Fruit fly (Drosophila melanogaster) whole organism, wandering third instar larva: ENCODE measurements around the gene Ir11a.

ENCODE experiments used
- Dfd ChIP-seq: fragments of >200 bp; optimal IDR thresholded peaks from 2 replicates; lab custom pipeline; 2017; ENCODE audit warnings: missing biosample characterization, missing genetic modification characterization
- Dif ChIP-seq: fragments of 200-275, 200-300 bp; sonication (Bioruptor generic); optimal IDR thresholded peaks from 2 replicates; lab custom pipeline; 2018; ENCODE audit warnings: missing biosample characterization, missing genetic modification characterization; ENCODE audit not compliant: partially characterized antibody
- GATAd ChIP-seq: sonication (Bioruptor generic); optimal IDR thresholded peaks from 2 replicates; lab custom pipeline; 2016; ENCODE audit warnings: missing biosample characterization, missing genetic modification characterization
- HLH106 ChIP-seq: fragments of 200-800 bp; optimal IDR thresholded peaks from 3 replicates; lab custom pipeline; 2019; ENCODE audit warnings: missing biosample characterization, mild to moderate bottlenecking, missing genetic modification characterization, moderate library complexity
- Hnf4 ChIP-seq: fragments of 200-800 bp; sonication (Bioruptor generic); optimal IDR thresholded peaks from 2 replicates; lab custom pipeline; 2016; ENCODE audit warnings: missing biosample characterization, mild to moderate bottlenecking, missing genetic modification characterization
- Hr78 ChIP-seq: fragments of >200 bp; optimal IDR thresholded peaks from 2 replicates; lab custom pipeline; 2017; ENCODE audit warnings: missing biosample characterization, missing genetic modification characterization
- Hr83 ChIP-seq: fragments of 200-300 bp; sonication (Bioruptor generic); optimal IDR thresholded peaks from 2 replicates; lab custom pipeline; 2016; ENCODE audit warnings: missing biosample characterization, mild to moderate bottlenecking, missing genetic modification characterization, moderate library complexity; ENCODE audit not compliant: poor library complexity, severe bottlenecking
- Jra ChIP-seq: sonication (Bioruptor generic); optimal IDR thresholded peaks from 2 replicates; lab custom pipeline; 2016; ENCODE audit warnings: missing biosample characterization, missing genetic modification characterization
- N ChIP-seq: fragments of >200 bp; optimal IDR thresholded peaks from 2 replicates; lab custom pipeline; 2018; ENCODE audit warnings: missing biosample characterization, missing external identifiers, missing genetic modification characterization
- OdsH ChIP-seq: fragments of 200-800 bp; sonication (Bioruptor generic); optimal IDR thresholded peaks from 2 replicates; lab custom pipeline; 2016; ENCODE audit warnings: missing biosample characterization, mild to moderate bottlenecking, missing genetic modification characterization
- Rel ChIP-seq, 2 experiments: fragments of 200-800 bp; sonication (Bioruptor generic) in 1 of 2; optimal IDR thresholded peaks; 2 replicates in 1 of 2; 3 replicates in 1 of 2; lab custom pipeline; 2016 to 2019; ENCODE audit warnings: mild to moderate bottlenecking in 2 of 2, missing biosample characterization in 2 of 2, missing genetic modification characterization in 2 of 2, moderate library complexity in 1 of 2
- Sp1 ChIP-seq: fragments of 200-800 bp; sonication (Bioruptor generic); optimal IDR thresholded peaks from 3 replicates; lab custom pipeline; 2019; ENCODE audit warnings: missing biosample characterization, mild to moderate bottlenecking, missing genetic modification characterization, moderate library complexity
- Vsx2 ChIP-seq: fragments of 200-300, 225-300 bp; sonication (Bioruptor generic); optimal IDR thresholded peaks from 2 replicates; lab custom pipeline; 2018; ENCODE audit warnings: missing biosample characterization, missing genetic modification characterization; ENCODE audit not compliant: partially characterized antibody
- br ChIP-seq: fragments of 200-800 bp; sonication (Bioruptor generic); optimal IDR thresholded peaks from 2 replicates; lab custom pipeline; 2016; ENCODE audit warnings: missing biosample characterization, missing genetic modification characterization
- dmrt93B ChIP-seq: fragments of 200-800 bp; sonication (Bioruptor generic); optimal IDR thresholded peaks from 2 replicates; lab custom pipeline; 2018; ENCODE audit warnings: missing biosample characterization, mild to moderate bottlenecking, missing genetic modification characterization
- dsf ChIP-seq: sonication (Bioruptor generic); optimal IDR thresholded peaks from 2 replicates; lab custom pipeline; 2016; ENCODE audit warnings: missing biosample characterization, missing genetic modification characterization, borderline replicate concordance
- ey ChIP-seq: fragments of 200-800 bp; sonication (Bioruptor generic); optimal IDR thresholded peaks from 2 replicates; lab custom pipeline; 2016; ENCODE audit warnings: missing biosample characterization, missing genetic modification characterization
- fru ChIP-seq: fragments of 200-800 bp; sonication (Bioruptor generic); optimal IDR thresholded peaks from 3 replicates; lab custom pipeline; 2016; ENCODE audit warnings: missing biosample characterization, mild to moderate bottlenecking, missing genetic modification characterization
- jim ChIP-seq: fragments of 175-275, 200-325 bp; sonication (Bioruptor generic); optimal IDR thresholded peaks from 2 replicates; lab custom pipeline; 2016; ENCODE audit warnings: missing biosample characterization, mild to moderate bottlenecking, missing genetic modification characterization
- lola ChIP-seq: fragments of >200 bp; optimal IDR thresholded peaks from 2 replicates; lab custom pipeline; 2017; ENCODE audit warnings: missing biosample characterization, missing genetic modification characterization
- psq ChIP-seq: fragments of 200-800 bp; sonication (Bioruptor generic); optimal IDR thresholded peaks from 3 replicates; lab custom pipeline; 2017; ENCODE audit warnings: missing biosample characterization, mild to moderate bottlenecking, missing genetic modification characterization, moderate library complexity
- rgr ChIP-seq: fragments of 200-800 bp; sonication (Bioruptor generic); optimal IDR thresholded peaks from 3 replicates; lab custom pipeline; 2016; ENCODE audit warnings: missing biosample characterization, mild to moderate bottlenecking, missing genetic modification characterization
- sv ChIP-seq: fragments of 200-800 bp; sonication (Bioruptor generic); optimal IDR thresholded peaks from 3 replicates; lab custom pipeline; 2016; ENCODE audit warnings: missing biosample characterization, missing genetic modification characterization
- tai ChIP-seq: sonication (Bioruptor generic); optimal IDR thresholded peaks from 2 replicates; lab custom pipeline; 2016; ENCODE audit warnings: missing biosample characterization, missing genetic modification characterization
- woc ChIP-seq: sonication (Bioruptor generic); optimal IDR thresholded peaks from 2 replicates; lab custom pipeline; 2016; ENCODE audit warnings: missing biosample characterization, mild to moderate bottlenecking, missing genetic modification characterization

Ir11a gene

dm6 chrX:12386255-12386654 is 8.7 kb upstream of the Ir11a start:
- TF ChIP-seq sv (GFP tag; lab: Kevin White, UChicago) (no peak), tai (GFP tag; lab: Kevin White, UChicago) (no peak), Hnf4 (no peak), rgr (GFP tag; lab: Kevin White, UChicago) (no peak), N (GFP tag; lab: Kevin White, UChicago) (no peak)

- TF ChIP-seq lola (no peak), br (no peak), ey (no peak), jim (GFP tag; lab: Kevin White, UChicago) (no peak), Jra (GFP tag; lab: Kevin White, UChicago) (no peak), Dif (no peak), HLH106 (no peak), sv (GFP tag; lab: Kevin White, UChicago) (no peak), dmrt93B (GFP tag; lab: Kevin White, UChicago) (no peak), Hr83 (GFP tag; lab: Kevin White, UChicago) (no peak), psq (GFP tag; lab: Kevin White, UChicago) (no peak), fru (no peak), Hnf4 (no peak), N (GFP tag; lab: Kevin White, UChicago) (no peak), OdsH (GFP tag; lab: Kevin White, UChicago) (no peak), dsf (GFP tag; lab: Kevin White, UChicago) (no peak), woc (no peak), Sp1 (GFP tag; lab: Kevin White, UChicago) (no peak), GATAd (GFP tag; lab: Kevin White, UChicago) (no peak)
These were observed 4.7 kb downstream of the Ir11a start, which contains the start of gene CG2577 for dm6 chrX:12372818-12373217. Gene CG2577 (plus strand): TSS chrX:12373118.

DNA sequence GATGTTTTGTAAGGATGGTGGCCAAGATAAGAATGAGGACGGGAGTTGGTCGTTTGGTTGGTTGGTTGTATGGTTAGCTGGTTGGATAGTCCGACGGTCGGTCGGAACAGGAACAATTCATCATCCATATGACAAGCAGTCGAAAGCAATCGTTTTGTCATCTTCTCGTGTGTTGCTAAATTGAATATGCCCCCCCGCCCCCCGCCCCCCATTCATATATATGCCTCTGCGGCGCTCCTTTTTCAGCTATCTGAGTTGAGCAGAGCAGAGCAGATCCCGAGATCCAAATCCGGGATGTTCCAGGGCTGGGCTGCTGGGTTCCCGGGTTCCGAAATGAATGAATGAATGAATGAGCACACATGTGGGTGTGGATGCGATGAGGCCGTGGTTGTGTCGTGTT is 21.5 kb downstream of the Ir11a start:
- TF ChIP-seq Dfd (GFP tag; lab: Kevin White, UChicago) (peak; percentile 89), psq (GFP tag; lab: Kevin White, UChicago) (no peak)

dm6 chrX:12353433-12353832 is 24.1 kb downstream of the Ir11a start:
- TF ChIP-seq Rel (GFP tag; optimal IDR thresholded peaks at IDR 0.05; lab: Kevin White, UChicago): no peak
- no peak for TF ChIP-seq Rel (tag; optimal IDR thresholded peaks at IDR 0.05; lab: Kevin White, UChicago)
- TF ChIP-seq Hnf4: no peak
- no peak for TF ChIP-seq Vsx2
- no peak for TF ChIP-seq Hr78 (GFP tag; lab: Kevin White, UChicago)
- TF ChIP-seq Sp1 (GFP tag; lab: Kevin White, UChicago): no peak
